Fruit fly (Drosophila melanogaster) whole organism, embryonic: ENCODE data around the gene HIP-R.

Experiments
- Adf1 ChIP-seq: fragments of 200-800 bp; sonication (Bioruptor generic); IDR thresholded peaks from 2 replicates; pipeline ENCODE4 v1.3.6; 2022; ENCODE audit warnings: missing biosample characterization, missing genetic modification characterization
- Awh ChIP-seq: fragments of 200-800 bp; sonication (Bioruptor generic); IDR thresholded peaks from 2 replicates; pipeline ENCODE4, ENCODE4 v1.3.6; 2022; ENCODE audit warnings: missing biosample characterization, missing genetic modification characterization
- Bteb2 ChIP-seq: fragments of 200-800 bp; sonication (Bioruptor generic); optimal IDR thresholded peaks from 2 replicates; lab custom pipeline; 2016; ENCODE audit warnings: missing biosample characterization, missing genetic modification characterization
- CG10209 ChIP-seq: fragments of 200-800 bp; sonication (Bioruptor generic); optimal IDR thresholded peaks from 3 replicates; lab custom pipeline; 2017; ENCODE audit warnings: missing biosample characterization, mild to moderate bottlenecking, missing genetic modification characterization, missing genetic modification reagents
- CG12104 ChIP-seq: fragments of 200-800 bp; sonication (Bioruptor generic); optimal IDR thresholded peaks from 3 replicates; lab custom pipeline; 2016; ENCODE audit warnings: missing biosample characterization, missing genetic modification characterization
- CG14710 ChIP-seq: fragments of 200-800 bp; sonication (Bioruptor generic); optimal IDR thresholded peaks from 3 replicates; lab custom pipeline; 2019; ENCODE audit warnings: missing biosample characterization, mild to moderate bottlenecking, missing genetic modification characterization, moderate library complexity
- CG15269 ChIP-seq: fragments of 200-800 bp; sonication (Bioruptor generic); optimal IDR thresholded peaks from 2 replicates; lab custom pipeline; 2018; ENCODE audit warnings: missing biosample characterization, mild to moderate bottlenecking, missing genetic modification characterization, moderate library complexity
- CG1602 ChIP-seq: fragments of 200-800 bp; sonication (Bioruptor generic); optimal IDR thresholded peaks from 3 replicates; lab custom pipeline; 2016; ENCODE audit warnings: missing biosample characterization, missing genetic modification characterization
- CG17568 ChIP-seq: fragments of 200-800 bp; sonication (Bioruptor generic); optimal IDR thresholded peaks from 2 replicates; lab custom pipeline; 2018; ENCODE audit warnings: missing biosample characterization, mild to moderate bottlenecking, missing genetic modification characterization, moderate library complexity
- CG1832 ChIP-seq: fragments of 200-800 bp; sonication (Bioruptor generic); optimal IDR thresholded peaks from 2 replicates; lab custom pipeline; 2017; ENCODE audit warnings: missing biosample characterization, mild to moderate bottlenecking, missing genetic modification characterization, inconsistent platforms
- CG18619 ChIP-seq: fragments of 200-800 bp; sonication (Bioruptor generic); optimal IDR thresholded peaks from 3 replicates; lab custom pipeline; 2017; ENCODE audit warnings: missing biosample characterization, mild to moderate bottlenecking, missing genetic modification characterization
- CG2889 ChIP-seq: fragments of 200-800 bp; sonication (Bioruptor generic); IDR thresholded peaks from 3 replicates; pipeline ENCODE4 v1.3.6; 2022; ENCODE audit warnings: missing biosample characterization, missing genetic modification characterization
- CG34224 ChIP-seq: fragments of 200-800 bp; sonication (Bioruptor generic); IDR thresholded peaks from 3 replicates; pipeline ENCODE4 v1.3.6; 2022; ENCODE audit warnings: missing biosample characterization, missing genetic modification characterization; ENCODE audit not compliant: partially characterized antibody
- CG4404 ChIP-seq: fragments of 200-800 bp; sonication (Bioruptor generic); IDR thresholded peaks from 2 replicates; pipeline ENCODE4 v1.3.6; 2022; ENCODE audit warnings: missing biosample characterization, missing genetic modification characterization
- CG4820 ChIP-seq: fragments of 200-800 bp; sonication (Bioruptor generic); optimal IDR thresholded peaks from 3 replicates; lab custom pipeline; 2016; ENCODE audit warnings: missing biosample characterization, missing genetic modification characterization
- CG6689 ChIP-seq: fragments of 200-800 bp; sonication (Bioruptor generic); IDR thresholded peaks from 2 replicates; pipeline ENCODE4 v1.3.6; 2022; ENCODE audit warnings: missing biosample characterization, missing genetic modification characterization
- CG7372 ChIP-seq: fragments of 200-800 bp; sonication (Bioruptor generic); IDR thresholded peaks from 2 replicates; pipeline ENCODE4 v1.3.6; 2022; ENCODE audit warnings: missing biosample characterization, missing genetic modification characterization
- CG7963 ChIP-seq: fragments of 200-800 bp; sonication (Bioruptor generic); IDR thresholded peaks from 3 replicates; pipeline ENCODE4 v1.3.6; 2022; ENCODE audit warnings: missing biosample characterization, missing genetic modification characterization; ENCODE audit not compliant: partially characterized antibody
- CG8765 ChIP-seq: fragments of 200-800 bp; sonication (Bioruptor generic); IDR thresholded peaks from 2 replicates; pipeline ENCODE4 v1.3.6; 2022; ENCODE audit warnings: missing biosample characterization, missing genetic modification characterization
- CG9876 ChIP-seq: fragments of 200-800 bp; sonication (Bioruptor generic); optimal IDR thresholded peaks from 2 replicates; lab custom pipeline; 2016; ENCODE audit warnings: missing biosample characterization, missing genetic modification characterization
- CG9932 ChIP-seq: fragments of 200-800 bp; sonication (Bioruptor generic); IDR thresholded peaks from 2 replicates; pipeline ENCODE4 v1.3.6; 2022; ENCODE audit warnings: missing biosample characterization, missing genetic modification characterization
- ERR ChIP-seq: fragments of 200-800 bp; sonication (Bioruptor generic); optimal IDR thresholded peaks from 2 replicates; lab custom pipeline; 2016; ENCODE audit warnings: missing biosample characterization, missing genetic modification characterization
- HLH4C ChIP-seq: fragments of 200-800 bp; sonication (Bioruptor generic); IDR thresholded peaks from 3 replicates; pipeline ENCODE4 v1.3.6; 2022; ENCODE audit warnings: missing biosample characterization, missing genetic modification characterization; ENCODE audit not compliant: partially characterized antibody
- Med ChIP-seq: fragments of 200-800 bp; sonication (Bioruptor generic); peaks from one replicate; lab custom pipeline; 2016; ENCODE audit warnings: missing biosample characterization, missing genetic modification characterization, mild to moderate bottlenecking, inconsistent platforms, moderate library complexity
- Neu2 ChIP-seq: fragments of 200-800 bp; sonication (Bioruptor generic); optimal IDR thresholded peaks from 3 replicates; lab custom pipeline; 2016; ENCODE audit warnings: missing biosample characterization, missing genetic modification characterization, borderline replicate concordance
- Oaz ChIP-seq: fragments of 200-800 bp; sonication (Bioruptor generic); IDR thresholded peaks from 2 replicates; pipeline ENCODE4 v1.3.6; 2022; ENCODE audit warnings: missing biosample characterization, missing genetic modification characterization
- Opbp ChIP-seq: fragments of 200-800 bp; sonication (Bioruptor generic); IDR thresholded peaks from 3 replicates; pipeline ENCODE4 v1.3.6; 2022; ENCODE audit warnings: missing biosample characterization, missing genetic modification characterization; ENCODE audit not compliant: partially characterized antibody
- Rx ChIP-seq: fragments of 200-800 bp; sonication (Bioruptor generic); IDR thresholded peaks from 2 replicates; pipeline ENCODE4 v1.3.6; 2022; ENCODE audit warnings: missing biosample characterization, missing genetic modification characterization
- Sry-β ChIP-seq: fragments of 200-800 bp; sonication (Bioruptor generic); optimal IDR thresholded peaks from 2 replicates; lab custom pipeline; 2018; ENCODE audit warnings: missing biosample characterization, mild to moderate bottlenecking, missing genetic modification characterization, moderate library complexity
- Taf1 ChIP-seq: fragments of 200-800 bp; sonication (Bioruptor generic); IDR thresholded peaks from 2 replicates; pipeline ENCODE4 v1.3.6; 2022; ENCODE audit warnings: missing biosample characterization, missing genetic modification characterization
- abd-A ChIP-seq: fragments of 200-800 bp; sonication (Bioruptor generic); optimal IDR thresholded peaks from 3 replicates; lab custom pipeline; 2019; ENCODE audit warnings: missing biosample characterization, mild to moderate bottlenecking, missing genetic modification characterization, moderate library complexity
- cas ChIP-seq: fragments of 200-800 bp; sonication (Bioruptor generic); IDR thresholded peaks from 2 replicates; pipeline ENCODE4 v1.3.6; 2022; ENCODE audit warnings: missing biosample characterization, missing genetic modification characterization
- cato ChIP-seq: fragments of 200-800 bp; sonication (Bioruptor generic); optimal IDR thresholded peaks from 2 replicates; lab custom pipeline; 2016; ENCODE audit warnings: missing biosample characterization, missing genetic modification characterization, borderline replicate concordance
- chif ChIP-seq, 2 experiments: fragments of 200-800 bp; sonication (Bioruptor generic); optimal IDR thresholded peaks; 3 replicates each; lab custom pipeline; 2016; ENCODE audit warnings: missing biosample characterization in 2 of 2, missing genetic modification characterization in 2 of 2
- corto ChIP-seq: fragments of 200-800 bp; sonication (Bioruptor generic); optimal IDR thresholded peaks from 2 replicates; lab custom pipeline; 2016; ENCODE audit warnings: missing biosample characterization, mild to moderate bottlenecking, missing genetic modification characterization, moderate library complexity
- en ChIP-seq: fragments of 200-800 bp; sonication (Bioruptor generic); optimal IDR thresholded peaks from 2 replicates; lab custom pipeline; 2016; ENCODE audit warnings: missing biosample characterization, missing genetic modification characterization
- fd3F ChIP-seq: fragments of 200-800 bp; sonication (Bioruptor generic); optimal IDR thresholded peaks from 2 replicates; lab custom pipeline; 2018; ENCODE audit warnings: missing biosample characterization, mild to moderate bottlenecking, missing genetic modification characterization, moderate library complexity
- gce ChIP-seq: fragments of 200-800 bp; sonication (Bioruptor generic); IDR thresholded peaks from 3 replicates; pipeline ENCODE4 v1.3.6; 2022; ENCODE audit warnings: missing biosample characterization, missing genetic modification characterization
- kay ChIP-seq: fragments of 200-800 bp; sonication (Bioruptor generic); optimal IDR thresholded peaks from 2 replicates; lab custom pipeline; 2016; ENCODE audit warnings: missing biosample characterization, missing genetic modification characterization
- lilli ChIP-seq: fragments of 200-800 bp; sonication (Bioruptor generic); optimal IDR thresholded peaks from 3 replicates; lab custom pipeline; 2016; ENCODE audit warnings: missing biosample characterization, missing genetic modification characterization
- luna ChIP-seq: fragments of 200-800 bp; sonication (Bioruptor generic); optimal IDR thresholded peaks from 2 replicates; lab custom pipeline; 2016; ENCODE audit warnings: missing biosample characterization, missing genetic modification characterization
- maf-S ChIP-seq: fragments of 200-800 bp; sonication (Bioruptor generic); optimal IDR thresholded peaks from 2 replicates; lab custom pipeline; 2016; ENCODE audit warnings: missing biosample characterization, missing genetic modification characterization
- mam ChIP-seq: fragments of 200-800 bp; sonication (Bioruptor generic); optimal IDR thresholded peaks from 3 replicates; lab custom pipeline; 2016; ENCODE audit warnings: missing biosample characterization, missing genetic modification characterization
- nau ChIP-seq: fragments of 200-800 bp; sonication (Bioruptor generic); optimal IDR thresholded peaks from 3 replicates; lab custom pipeline; 2017; ENCODE audit warnings: missing biosample characterization, mild to moderate bottlenecking, missing genetic modification characterization, missing genetic modification reagents
- nmo ChIP-seq: fragments of 200-800 bp; sonication (Bioruptor generic); optimal IDR thresholded peaks from 2 replicates; lab custom pipeline; 2018; ENCODE audit warnings: missing biosample characterization, mild to moderate bottlenecking, missing genetic modification characterization, moderate library complexity
- onecut ChIP-seq: fragments of 200-800 bp; sonication (Bioruptor generic); IDR thresholded peaks from 2 replicates; pipeline ENCODE4 v1.3.6; 2022; ENCODE audit warnings: missing biosample characterization, missing genetic modification characterization
- peb ChIP-seq: fragments of 200-800 bp; sonication (Bioruptor generic); IDR thresholded peaks from 2 replicates; pipeline ENCODE4 v1.3.6; 2022; ENCODE audit warnings: missing biosample characterization, missing genetic modification characterization
- pum ChIP-seq: fragments of 200-800 bp; sonication (Bioruptor generic); optimal IDR thresholded peaks from 2 replicates; lab custom pipeline; 2016; ENCODE audit warnings: missing biosample characterization, missing genetic modification characterization
- schlank ChIP-seq: fragments of 200-800 bp; sonication (Bioruptor generic); optimal IDR thresholded peaks from 2 replicates; lab custom pipeline; 2018; ENCODE audit warnings: missing biosample characterization, mild to moderate bottlenecking, missing genetic modification characterization
- sens ChIP-seq: fragments of 200-800 bp; sonication (Bioruptor generic); peaks from one replicate; lab custom pipeline; 2016; ENCODE audit warnings: missing biosample characterization, missing genetic modification characterization
- vvl ChIP-seq: fragments of 200-800 bp; sonication (Bioruptor generic); IDR thresholded peaks from 2 replicates; pipeline ENCODE4 v1.3.6; 2022; ENCODE audit warnings: missing biosample characterization, missing genetic modification characterization

HIP-R gene

dm6 chrX:3748248-3748647 lies 41.5 kb upstream of the HIP-R start (continued):
- peak; percentile 81 for TF ChIP-seq sens (GFP tag; lab: Kevin White, UChicago)
- peak; percentile 66 for TF ChIP-seq CG18619 (GFP tag; lab: Kevin White, UChicago)
- peak; percentile 62 for TF ChIP-seq fd3F (GFP tag; lab: Kevin White, UChicago)
- TF ChIP-seq cato (GFP tag; lab: Kevin White, UChicago): no peak
- peak; percentile 73 for TF ChIP-seq nau (GFP tag; lab: Kevin White, UChicago)
- no peak for TF ChIP-seq abd-A (tag; lab: Kevin White, UChicago)
- no peak for TF ChIP-seq Neu2 (GFP tag; lab: Kevin White, UChicago)
- TF ChIP-seq peb (GFP tag; lab: Robert Waterston, UW): no peak
- peak; percentile 37 for TF ChIP-seq mam (GFP tag; lab: Kevin White, UChicago)
- no peak for TF ChIP-seq CG8765 (GFP tag; lab: Robert Waterston, UW)
- TF ChIP-seq CG17568 (GFP tag; lab: Kevin White, UChicago): peak; percentile 45
- peak; percentile 46 for TF ChIP-seq Oaz (GFP tag; lab: Robert Waterston, UW)
- no peak for TF ChIP-seq CG2889 (GFP tag; lab: Robert Waterston, UW)
- 0 out of 2 replicates have a peak, but pooled peaks have one; percentile 4 for TF ChIP-seq Rx (GFP tag; lab: Robert Waterston, UW)
- TF ChIP-seq Bteb2 (GFP tag; lab: Kevin White, UChicago): no peak
- no peak for TF ChIP-seq Awh (GFP tag; lab: Robert Waterston, UW)
- TF ChIP-seq CG14710 (tag; lab: Kevin White, UChicago): peak; percentile 49
- peak; percentile 43; the same call in 1 of the 2 replicates for TF ChIP-seq CG7372 (GFP tag; lab: Robert Waterston, UW)
- peak; percentile 43 for TF ChIP-seq CG4820 (GFP tag; lab: Kevin White, UChicago)
- no peak for TF ChIP-seq CG34224 (GFP tag; lab: Robert Waterston, UW)
- TF ChIP-seq Sry-β (GFP tag; lab: Kevin White, UChicago): no peak
- TF ChIP-seq pum: no peak
- peak; percentile 44; the same call in 1 of the 3 replicates for TF ChIP-seq gce (GFP tag; lab: Robert Waterston, UW)
- TF ChIP-seq CG9932: peak; percentile 36; the same call in 1 of the 2 replicates
- TF ChIP-seq CG4404 (GFP tag; lab: Robert Waterston, UW): 0 out of 2 replicates have a peak, but pooled peaks have one; percentile 37
- no peak for TF ChIP-seq luna (GFP tag; lab: Kevin White, UChicago)
- TF ChIP-seq onecut (GFP tag; lab: Robert Waterston, UW): peak; percentile 43
- peak; percentile 61 for TF ChIP-seq lilli (GFP tag; lab: Kevin White, UChicago)
- TF ChIP-seq Taf1 (GFP tag; lab: Robert Waterston, UW): 0 out of 2 replicates have a peak, but pooled peaks have one; percentile 46
- TF ChIP-seq CG15269: peak; percentile 79
- TF ChIP-seq CG7963 (GFP tag; lab: Robert Waterston, UW): no peak
- TF ChIP-seq CG9876: no peak
- TF ChIP-seq corto (GFP tag; lab: Kevin White, UChicago): peak; percentile 81
- TF ChIP-seq CG10209 (GFP tag; lab: Kevin White, UChicago): peak; percentile 70
- TF ChIP-seq nmo (GFP tag; lab: Kevin White, UChicago): peak; percentile 80
- no peak for TF ChIP-seq en
- no peak for TF ChIP-seq CG1832 (GFP tag; lab: Kevin White, UChicago)
- TF ChIP-seq schlank (tag; lab: Kevin White, UChicago): peak; percentile 13
- peak; percentile 54 for TF ChIP-seq vvl (GFP tag; lab: Robert Waterston, UW)
- no peak for TF ChIP-seq maf-S
- no peak for TF ChIP-seq ERR (GFP tag; lab: Kevin White, UChicago)
- peak; percentile 80 for TF ChIP-seq CG6689
- TF ChIP-seq Med (GFP tag; lab: Kevin White, UChicago): peak; percentile 78
- peak; percentile 16 for TF ChIP-seq kay
- peak in 1 of 2 experiments; percentile 21 for TF ChIP-seq chif (GFP tag; optimal IDR thresholded peaks at IDR 0.05; lab: Kevin White, UChicago)
- TF ChIP-seq CG12104 (GFP tag; lab: Kevin White, UChicago): peak; percentile 38
- peak; percentile 52 for TF ChIP-seq CG1602
- TF ChIP-seq Opbp: no peak
- TF ChIP-seq HLH4C (GFP tag; lab: Robert Waterston, UW): no peak
- no peak for TF ChIP-seq cas (GFP tag; lab: Robert Waterston, UW)
- TF ChIP-seq Adf1 (GFP tag; lab: Robert Waterston, UW): no peak
